Fruit fly (Drosophila melanogaster): ENCODE measurements around the gene CG6118.

The CG6118 gene

DNA sequence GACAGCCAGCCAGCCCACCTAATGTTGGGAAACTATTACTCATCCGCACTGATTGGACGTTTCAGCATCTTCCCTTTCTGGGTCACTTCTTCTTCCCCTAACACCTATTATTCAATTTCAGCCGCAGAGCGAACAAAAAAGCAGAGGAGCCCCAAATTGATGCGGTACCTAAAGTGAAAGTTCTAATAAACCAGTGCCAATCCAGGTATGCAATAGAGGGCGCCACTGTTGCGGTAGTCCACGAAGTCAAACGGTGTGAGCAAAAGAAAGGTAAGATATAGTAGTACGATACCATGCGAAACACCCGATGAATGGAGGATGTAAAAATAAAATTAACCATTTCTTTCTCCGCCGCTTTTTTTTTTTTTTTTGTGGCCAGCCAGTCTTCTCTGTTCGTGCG is 3.4 kb downstream of the CG6118 start:
- TF ChIP-seq CTCF (GFP tag; optimal IDR thresholded peaks at IDR 0.05) = peak; percentile 84
- TF ChIP-seq Blimp-1 (GFP tag; optimal IDR thresholded peaks at IDR 0.05) = peak; percentile 84
- TF ChIP-seq Abd-B (GFP tag; optimal IDR thresholded peaks at IDR 0.05) = no peak

DNA sequence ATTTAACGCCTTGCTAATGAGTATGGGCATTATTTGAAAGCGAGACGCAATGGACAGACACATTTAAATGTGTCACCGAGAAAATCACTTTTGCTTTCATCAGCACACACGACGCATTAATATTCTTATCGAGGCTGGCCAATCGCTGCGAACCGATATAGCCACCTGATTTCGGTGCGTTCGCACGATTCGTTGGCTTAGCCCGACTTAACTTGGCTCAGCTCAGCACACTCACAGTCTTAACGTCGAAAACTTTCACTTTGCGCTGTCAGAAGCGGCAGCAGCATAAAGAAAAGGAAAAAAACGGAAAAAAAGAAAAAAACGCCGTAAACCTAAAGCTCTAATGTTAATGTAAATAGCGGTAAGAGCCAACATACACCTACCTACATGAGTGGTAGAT is 4.2 kb downstream of the CG6118 start:
- TF ChIP-seq grn (GFP tag; optimal IDR thresholded peaks at IDR 0.05) = peak; percentile 27
- peak; percentile 74 for TF ChIP-seq oc (tag; optimal IDR thresholded peaks at IDR 0.05)
- peak; percentile 98 for TF ChIP-seq Blimp-1 (GFP tag; optimal IDR thresholded peaks at IDR 0.05)
- peak; percentile 28 for TF ChIP-seq kni (GFP tag; optimal IDR thresholded peaks at IDR 0.05)
- peak; percentile 23 for TF ChIP-seq sqz (GFP tag; optimal IDR thresholded peaks at IDR 0.05)
- no peak for TF ChIP-seq CG13624 (GFP tag; optimal IDR thresholded peaks at IDR 0.05)

DNA sequence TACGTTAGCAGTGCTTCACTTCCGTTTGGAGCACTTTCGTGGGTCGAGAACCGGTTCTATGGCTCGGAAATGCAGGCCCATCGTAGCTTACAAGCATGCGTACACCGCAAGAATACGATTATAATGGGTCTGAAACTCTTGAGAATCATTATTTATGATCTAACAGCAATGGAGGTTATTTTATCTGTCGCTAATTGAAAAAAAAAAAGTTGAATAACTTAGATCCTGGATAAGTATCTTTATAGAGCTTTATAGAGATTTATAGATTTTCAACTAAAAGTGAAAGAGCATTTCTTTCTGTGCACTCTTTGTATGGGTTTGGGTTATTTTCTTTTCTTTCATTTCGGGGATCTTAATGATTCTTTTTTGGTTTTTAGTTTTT is 6.7 kb downstream of the CG6118 start:
- peak; percentile 61; the same call in 1 of the 2 replicates for TF ChIP-seq HLH3B (GFP tag; IDR thresholded peaks at IDR 0.05)
- peak; percentile 37 for TF ChIP-seq CG3407 (GFP tag; optimal IDR thresholded peaks at IDR 0.05)
- peak; percentile 25 for TF ChIP-seq CG4820 (GFP tag; optimal IDR thresholded peaks at IDR 0.05)
- no peak for TF ChIP-seq sc (optimal IDR thresholded peaks at IDR 0.05)
- TF ChIP-seq sc (GFP tag; optimal IDR thresholded peaks at IDR 0.05) = peak; percentile 34
- peak; percentile 1 for TF ChIP-seq ind (GFP tag; optimal IDR thresholded peaks at IDR 0.05)
- TF ChIP-seq CG10431 (GFP tag; optimal IDR thresholded peaks at IDR 0.05) = peak; percentile 3
- TF ChIP-seq en (GFP tag; optimal IDR thresholded peaks at IDR 0.05) = peak; percentile 6
- TF ChIP-seq Fer3 (tag; optimal IDR thresholded peaks at IDR 0.05) = no peak
- no peak for TF ChIP-seq CG1832 (GFP tag; optimal IDR thresholded peaks at IDR 0.05)
- TF ChIP-seq emc (GFP tag; optimal IDR thresholded peaks at IDR 0.05) = no peak
- peak; percentile 27 for TF ChIP-seq Abd-B (GFP tag; optimal IDR thresholded peaks at IDR 0.05)
- TF ChIP-seq Atf3 (GFP tag; optimal IDR thresholded peaks at IDR 0.05) = peak; percentile 14
- TF ChIP-seq CG3726 (GFP tag; IDR thresholded peaks at IDR 0.05) = peak; percentile 21; the same call in 1 of the 3 replicates
- peak; percentile 38 for TF ChIP-seq Sox100B (GFP tag; optimal IDR thresholded peaks at IDR 0.05)
- TF ChIP-seq CG2712 (tag; optimal IDR thresholded peaks at IDR 0.05) = peak; percentile 84
- peak in 1 of 2 experiments; percentile 14 for TF ChIP-seq Hr51 (GFP tag; optimal IDR thresholded peaks at IDR 0.05)
- TF ChIP-seq fd96Cb (tag; optimal IDR thresholded peaks at IDR 0.05) = peak; percentile 56
- no peak for TF ChIP-seq CG12769 (tag; optimal IDR thresholded peaks at IDR 0.05)
- peak in 1 of 2 experiments; percentile 54 for TF ChIP-seq Eip74EF (GFP tag; optimal IDR thresholded peaks at IDR 0.05)
- TF ChIP-seq Blimp-1 (GFP tag; optimal IDR thresholded peaks at IDR 0.05) = no peak
- TF ChIP-seq exex (tag; optimal IDR thresholded peaks at IDR 0.05) = no peak
- TF ChIP-seq seq (GFP tag; IDR thresholded peaks at IDR 0.05) = 0 out of 2 replicates have a peak, but pooled peaks have one; percentile 18
- peak; percentile 82 for TF ChIP-seq gem (tag; optimal IDR thresholded peaks at IDR 0.05)
- TF ChIP-seq slbo (GFP tag; IDR thresholded peaks at IDR 0.05) = no peak
- peak; percentile 48 for TF ChIP-seq kni (GFP tag; optimal IDR thresholded peaks at IDR 0.05)
- TF ChIP-seq Doc2 (GFP tag; IDR thresholded peaks at IDR 0.05) = no peak
- no peak for TF ChIP-seq CG34376 (GFP tag; optimal IDR thresholded peaks at IDR 0.05)
- peak; percentile 16 for TF ChIP-seq CG9817 (tag; optimal IDR thresholded peaks at IDR 0.05)
- peak; percentile 82 for TF ChIP-seq dmrt11E (tag; optimal IDR thresholded peaks at IDR 0.05)
- peak; percentile 36 for TF ChIP-seq CG8359 (GFP tag; optimal IDR thresholded peaks at IDR 0.05; ENCODE audit: borderline replicate concordance)
- peak; percentile 71 for TF ChIP-seq Spps (tag; optimal IDR thresholded peaks at IDR 0.05)
- TF ChIP-seq az2 (GFP tag; optimal IDR thresholded peaks at IDR 0.05) = peak; percentile 59
- no peak for TF ChIP-seq slou (GFP tag; optimal IDR thresholded peaks at IDR 0.05)
- no peak for TF ChIP-seq sima (GFP tag; optimal IDR thresholded peaks at IDR 0.05)
- TF ChIP-seq Xrp1 (GFP tag; IDR thresholded peaks at IDR 0.05) = peak; percentile 80
- no peak for TF ChIP-seq Ets97D (GFP tag; optimal IDR thresholded peaks at IDR 0.05)
- TF ChIP-seq Awh (GFP tag; IDR thresholded peaks at IDR 0.05) = no peak
- peak; percentile 60 for TF ChIP-seq Chrac-16 (GFP tag; optimal IDR thresholded peaks at IDR 0.05)
- TF ChIP-seq CG11247 (GFP tag; IDR thresholded peaks at IDR 0.05) = no peak
- no peak for TF ChIP-seq gcm2 (GFP tag; optimal IDR thresholded peaks at IDR 0.05)
- TF ChIP-seq cad (GFP tag; optimal IDR thresholded peaks at IDR 0.05) = no peak

Measured in whole organism, embryonic.